Worm (Caenorhabditis elegans) whole organism, young adult: ENCODE data around the gene T24D5.2.

Experiments used
- B0035.1 ChIP-seq: sonication (generic microtip); optimal IDR thresholded peaks from 2 replicates; lab custom pipeline; 2016; ENCODE audit warnings: missing genetic modification characterization, mild to moderate bottlenecking, missing compliant biosample characterization, missing genotype, missing genetic modification reagents
- F10E7.11 ChIP-seq: sonication (generic microtip); optimal IDR thresholded peaks from 2 replicates; lab custom pipeline; 2017; ENCODE audit warnings: mild to moderate bottlenecking, missing genetic modification characterization, moderate library complexity, missing compliant biosample characterization
- F22D6.2 ChIP-seq: sonication (generic microtip); optimal IDR thresholded peaks from 2 replicates; lab custom pipeline; 2016; ENCODE audit warnings: mild to moderate bottlenecking, missing genetic modification characterization, missing compliant biosample characterization
- F23B12.7 ChIP-seq: sonication (generic microtip); optimal IDR thresholded peaks from 2 replicates; lab custom pipeline; 2017; ENCODE audit warnings: missing genetic modification characterization, mild to moderate bottlenecking, missing compliant biosample characterization, antibody characterized with exemption, moderate library complexity; ENCODE audit not compliant: insufficient read depth
- F33H1.4 ChIP-seq: fragments of 200-800 bp; sonication (Bioruptor generic); IDR thresholded peaks from 2 replicates; pipeline ENCODE4 v1.3.6; 2022; ENCODE audit warnings: missing genetic modification reagents, missing genetic modification characterization, missing compliant biosample characterization
- F39B2.1 ChIP-seq: fragments of 200-800 bp; sonication (Bioruptor generic); IDR thresholded peaks from 2 replicates; pipeline ENCODE4 v1.3.6; 2022; ENCODE audit warnings: missing genetic modification reagents, missing genetic modification characterization, missing compliant biosample characterization
- F49E8.2 ChIP-seq: sonication (generic microtip); optimal IDR thresholded peaks from 3 replicates; lab custom pipeline; 2017; ENCODE audit warnings: missing genetic modification characterization, mild to moderate bottlenecking, missing compliant biosample characterization, antibody characterized with exemption, moderate library complexity; ENCODE audit not compliant: insufficient read depth
- F57A8.1 ChIP-seq: fragments of 200-800 bp; sonication (Bioruptor generic); optimal IDR thresholded peaks from 2 replicates; lab custom pipeline; 2018; ENCODE audit warnings: mild to moderate bottlenecking, missing genetic modification characterization, moderate library complexity, missing compliant biosample characterization
- F57C9.4 ChIP-seq: sonication (generic microtip); optimal IDR thresholded peaks from 2 replicates; lab custom pipeline; 2017; ENCODE audit warnings: mild to moderate bottlenecking, missing genetic modification characterization, missing compliant biosample characterization
- Y56A3A.18 ChIP-seq: fragments of 200-800 bp; sonication (Bioruptor generic); IDR thresholded peaks from 2 replicates; pipeline ENCODE4 v1.3.6; 2022; ENCODE audit warnings: missing genetic modification reagents, missing genetic modification characterization, missing compliant biosample characterization
- Y95B8A.8 ChIP-seq: fragments of 200-800 bp; sonication (Bioruptor generic); IDR thresholded peaks from 2 replicates; pipeline ENCODE4 v1.3.6; 2022; ENCODE audit warnings: missing genetic modification reagents, missing genetic modification characterization, missing compliant biosample characterization
- aptf-3 ChIP-seq: fragments of 200-800 bp; sonication (Bioruptor generic); IDR thresholded peaks from 2 replicates; pipeline ENCODE4 v1.3.6; 2022; ENCODE audit warnings: missing genetic modification characterization, missing compliant biosample characterization
- athp-1 ChIP-seq: sonication (generic microtip); optimal IDR thresholded peaks from 2 replicates; lab custom pipeline; 2017; ENCODE audit warnings: mild to moderate bottlenecking, missing genetic modification characterization, missing compliant biosample characterization
- attf-6 ChIP-seq: fragments of 200-800 bp; sonication (Bioruptor generic); IDR thresholded peaks from 2 replicates; pipeline ENCODE4 v1.3.6; 2022; ENCODE audit warnings: missing genetic modification reagents, missing genetic modification characterization, missing compliant biosample characterization
- ccch-3 ChIP-seq: fragments of 200-800 bp; sonication (Bioruptor generic); optimal IDR thresholded peaks from 2 replicates; lab custom pipeline; 2018; ENCODE audit warnings: mild to moderate bottlenecking, missing genetic modification characterization, missing compliant biosample characterization
- ceh-100 ChIP-seq: fragments of 200-800 bp; sonication (Bioruptor generic); IDR thresholded peaks from 2 replicates; pipeline ENCODE4 v1.3.6; 2022; ENCODE audit warnings: missing genetic modification reagents, missing genetic modification characterization, missing compliant biosample characterization
- ceh-58 ChIP-seq: fragments of 200-800 bp; sonication (Bioruptor generic); IDR thresholded peaks from 2 replicates; pipeline ENCODE4 v1.3.6; 2022; ENCODE audit warnings: missing genetic modification characterization, missing compliant biosample characterization
- dpff-1 ChIP-seq: sonication (generic microtip); optimal IDR thresholded peaks from 2 replicates; lab custom pipeline; 2017; ENCODE audit warnings: mild to moderate bottlenecking, missing genetic modification characterization, missing compliant biosample characterization
- dpl-1 ChIP-seq: fragments of 150-350 bp; optimal IDR thresholded peaks from 2 replicates; lab custom pipeline; 2014; ENCODE audit warnings: missing biosample characterization, missing genetic modification reagents, missing genetic modification characterization
- efl-1 ChIP-seq: fragments of 150-350 bp; optimal IDR thresholded peaks from 2 replicates; lab custom pipeline; 2014; ENCODE audit warnings: missing biosample characterization, missing genetic modification reagents, missing genetic modification characterization
- egl-44 ChIP-seq: fragments of 200-800 bp; sonication (Bioruptor generic); IDR thresholded peaks from 2 replicates; pipeline ENCODE4 v1.3.6; 2022; ENCODE audit warnings: missing genetic modification reagents, missing genetic modification characterization, missing compliant biosample characterization
- egrh-3 ChIP-seq: fragments of 200-800 bp; sonication (Bioruptor generic); IDR thresholded peaks from 2 replicates; pipeline ENCODE4 v1.3.6; 2022; ENCODE audit warnings: missing genetic modification reagents, missing genetic modification characterization, missing compliant biosample characterization
- ekl-4 ChIP-seq: fragments of 200-800 bp; sonication (Bioruptor generic); IDR thresholded peaks from 2 replicates; pipeline ENCODE4 v1.3.6; 2022; ENCODE audit warnings: missing genetic modification reagents, missing genetic modification characterization, missing compliant biosample characterization
- gei-17 ChIP-seq: fragments of 200-800 bp; sonication (Bioruptor generic); optimal IDR thresholded peaks from 2 replicates; lab custom pipeline; 2018; ENCODE audit warnings: mild to moderate bottlenecking, missing genetic modification characterization, missing compliant biosample characterization
- hlh-26 ChIP-seq: fragments of 200-800 bp; sonication (Bioruptor generic); conservative IDR thresholded peaks from 2 replicates; pipeline ENCODE4 v1.3.6; 2022; ENCODE audit warnings: missing genetic modification reagents, missing genetic modification characterization, missing compliant biosample characterization
- hmg-1.2 ChIP-seq: fragments of 200-800 bp; sonication (Bioruptor generic); IDR thresholded peaks from 2 replicates; pipeline ENCODE4 v1.3.6; 2022; ENCODE audit warnings: missing genetic modification reagents, missing genetic modification characterization, missing compliant biosample characterization
- let-526 ChIP-seq: fragments of 200-800 bp; sonication (Bioruptor generic); IDR thresholded peaks from 2 replicates; pipeline ENCODE4 v1.3.6; 2022; ENCODE audit warnings: missing genetic modification reagents, missing genetic modification characterization, missing compliant biosample characterization
- let-607 ChIP-seq, 2 experiments: fragments of 200-800 bp in 1 of 2; sonication (Bioruptor generic) in 1 of 2; sonication (generic microtip) in 1 of 2; optimal IDR thresholded peaks; 2 replicates each; lab custom pipeline; 2016 to 2018; ENCODE audit warnings: mild to moderate bottlenecking in 2 of 2, missing compliant biosample characterization in 2 of 2, missing genetic modification characterization in 2 of 2, moderate library complexity in 2 of 2, missing genotype in 1 of 2
- lin-40 ChIP-seq: sonication (generic microtip); optimal IDR thresholded peaks from 2 replicates; lab custom pipeline; 2016; ENCODE audit warnings: missing genetic modification characterization, mild to moderate bottlenecking, missing compliant biosample characterization, missing genotype, missing genetic modification reagents
- lin-54 ChIP-seq: fragments of 200-800 bp; sonication (Bioruptor generic); optimal IDR thresholded peaks from 2 replicates; lab custom pipeline; 2018; ENCODE audit warnings: mild to moderate bottlenecking, missing genetic modification characterization, missing compliant biosample characterization
- lsl-1 ChIP-seq: fragments of 200-800 bp; sonication (Bioruptor generic); optimal IDR thresholded peaks from 2 replicates; lab custom pipeline; 2018; ENCODE audit warnings: mild to moderate bottlenecking, missing genetic modification characterization, moderate library complexity, missing compliant biosample characterization
- lsy-27 ChIP-seq: sonication (generic microtip); optimal IDR thresholded peaks from 2 replicates; lab custom pipeline; 2017; ENCODE audit warnings: missing genetic modification characterization, mild to moderate bottlenecking, missing compliant biosample characterization, antibody characterized with exemption, missing genotype, borderline replicate concordance; ENCODE audit not compliant: insufficient read depth
- madf-10 ChIP-seq: sonication (generic microtip); optimal IDR thresholded peaks from 2 replicates; lab custom pipeline; 2016; ENCODE audit warnings: mild to moderate bottlenecking, missing genetic modification characterization, missing compliant biosample characterization
- madf-3 ChIP-seq: fragments of 200-800 bp; sonication (Bioruptor generic); IDR thresholded peaks from 2 replicates; pipeline ENCODE4 v1.3.6; 2022; ENCODE audit warnings: missing genetic modification reagents, missing genetic modification characterization, missing compliant biosample characterization
- mes-4 ChIP-seq: sonication (generic microtip); optimal IDR thresholded peaks from 2 replicates; lab custom pipeline; 2016; ENCODE audit warnings: missing genotype, missing genetic modification characterization, missing compliant biosample characterization
- mxl-1 ChIP-seq: sonication (generic microtip); optimal IDR thresholded peaks from 2 replicates; lab custom pipeline; 2016; ENCODE audit warnings: missing genetic modification characterization, missing compliant biosample characterization
- nhr-80 ChIP-seq: sonication (generic microtip); optimal IDR thresholded peaks from 2 replicates; lab custom pipeline; 2016; ENCODE audit warnings: missing genetic modification characterization, missing compliant biosample characterization
- rcor-1 ChIP-seq: fragments of 200-800 bp; sonication (Bioruptor generic); IDR thresholded peaks from 2 replicates; pipeline ENCODE4 v1.3.6; 2022; ENCODE audit warnings: missing genetic modification reagents, missing genetic modification characterization, missing compliant biosample characterization
- repo-1 ChIP-seq: sonication (generic microtip); optimal IDR thresholded peaks from 2 replicates; lab custom pipeline; 2017; ENCODE audit warnings: mild to moderate bottlenecking, missing genetic modification characterization, missing compliant biosample characterization
- sea-2 ChIP-seq: fragments of 200-800 bp; sonication (Bioruptor generic); IDR thresholded peaks from 2 replicates; pipeline ENCODE4 v1.3.6; 2022; ENCODE audit warnings: missing genetic modification characterization, missing compliant biosample characterization
- sptf-2 ChIP-seq: fragments of 200-800 bp; sonication (Bioruptor generic); optimal IDR thresholded peaks from 2 replicates; lab custom pipeline; 2018; ENCODE audit warnings: mild to moderate bottlenecking, missing genetic modification characterization, missing compliant biosample characterization
- tlf-1 ChIP-seq: fragments of 200-800 bp; sonication (Bioruptor generic); optimal IDR thresholded peaks from 2 replicates; lab custom pipeline; 2018; ENCODE audit warnings: mild to moderate bottlenecking, missing genetic modification characterization, missing compliant biosample characterization
- zfh-2 ChIP-seq: fragments of 200-800 bp; sonication (Bioruptor generic); conservative IDR thresholded peaks from 2 replicates; pipeline ENCODE4 v1.3.6; 2022; ENCODE audit warnings: missing genetic modification reagents, missing genetic modification characterization, missing compliant biosample characterization
- zim-3 ChIP-seq: sonication (generic microtip); optimal IDR thresholded peaks from 2 replicates; lab custom pipeline; 2017; ENCODE audit warnings: mild to moderate bottlenecking, missing genetic modification characterization, moderate library complexity, missing compliant biosample characterization
- ztf-18 ChIP-seq: sonication (generic microtip); optimal IDR thresholded peaks from 2 replicates; lab custom pipeline; 2016; ENCODE audit warnings: missing genotype, mild to moderate bottlenecking, missing genetic modification characterization, missing compliant biosample characterization
- ztf-22 ChIP-seq: fragments of 200-800 bp; sonication (Bioruptor generic); optimal IDR thresholded peaks from 2 replicates; lab custom pipeline; 2018; ENCODE audit warnings: mild to moderate bottlenecking, missing genetic modification characterization, moderate library complexity, missing compliant biosample characterization
- ztf-28 ChIP-seq: fragments of 200-800 bp; sonication (Bioruptor generic); IDR thresholded peaks from 2 replicates; pipeline ENCODE4 v1.3.6; 2022; ENCODE audit warnings: missing genetic modification reagents, missing genetic modification characterization, missing compliant biosample characterization
- ztf-3 ChIP-seq: fragments of 200-800 bp; sonication (Bioruptor generic); optimal IDR thresholded peaks from 2 replicates; lab custom pipeline; 2018; ENCODE audit warnings: mild to moderate bottlenecking, missing genetic modification characterization, missing compliant biosample characterization

T24D5.2 gene

ce11 chrX:12563589-12563988 is 22.7 kb downstream of the T24D5.2 start:
- TF ChIP-seq let-526 (GFP tag; lab: Robert Waterston, UW) (peak; percentile 85), mes-4 (tag; lab: Kevin White, UChicago) (peak; percentile 80), ceh-100 (GFP tag; lab: Robert Waterston, UW) (peak; percentile 50; the same call in 1 of the 2 replicates), repo-1 (tag; lab: Kevin White, UChicago) (peak; percentile 79), ztf-28 (GFP tag; lab: Robert Waterston, UW) (no peak; the same call in 1 of the 2 replicates), egl-44 (peak; percentile 91), mxl-1 (peak; percentile 93), lsy-27 (tag; lab: Kevin White, UChicago) (peak; percentile 44), ceh-58 (GFP tag; lab: Robert Waterston, UW) (peak; percentile 94; the same call in 1 of the 2 replicates), sea-2 (peak; percentile 65; the same call in 1 of the 2 replicates), athp-1 (tag; lab: Kevin White, UChicago) (peak; percentile 76), lsl-1 (no peak), F57A8.1 (GFP tag; lab: Kevin White, UChicago) (peak; percentile 90), aptf-3 (GFP tag; lab: Robert Waterston, UW) (no peak; the same call in 1 of the 2 replicates), zim-3 (tag; lab: Kevin White, UChicago) (peak; percentile 69), let-607 (tag; optimal IDR thresholded peaks at IDR 0.05; lab: Kevin White, UChicago) (peak; percentile 27 to 47), nhr-80 (tag; lab: Kevin White, UChicago) (peak; percentile 36), madf-10 (peak; percentile 76), lin-54 (GFP tag; lab: Kevin White, UChicago) (no peak), ztf-22 (GFP tag; lab: Kevin White, UChicago) (no peak), B0035.1 (tag; lab: Kevin White, UChicago) (peak; percentile 63), ztf-3 (GFP tag; lab: Kevin White, UChicago) (peak; percentile 53), attf-6 (GFP tag; lab: Robert Waterston, UW) (peak; percentile 81), F22D6.2 (peak; percentile 46), F23B12.7 (tag; lab: Kevin White, UChicago) (peak; percentile 75), dpl-1 (GFP tag; lab: Kevin White, UChicago) (no peak), F33H1.4 (no peak), rcor-1 (GFP tag; lab: Robert Waterston, UW) (peak; percentile 88), F57C9.4 (tag; lab: Kevin White, UChicago) (no peak), egrh-3 (GFP tag; lab: Robert Waterston, UW) (no peak; the same call in none of the 2 replicates), sptf-2 (GFP tag; lab: Kevin White, UChicago) (peak; percentile 92), efl-1 (GFP tag; lab: Kevin White, UChicago) (no peak), gei-17 (GFP tag; lab: Kevin White, UChicago) (peak; percentile 76), madf-3 (GFP tag; lab: Robert Waterston, UW) (peak; percentile 82), F10E7.11 (tag; lab: Kevin White, UChicago) (peak; percentile 47), hlh-26 (no peak), ztf-18 (tag; lab: Kevin White, UChicago) (peak; percentile 72), zfh-2 (GFP tag; lab: Robert Waterston, UW) (no peak), hmg-1.2 (GFP tag; lab: Robert Waterston, UW) (peak; percentile 88), ccch-3 (no peak), lin-40 (tag; lab: Kevin White, UChicago) (no peak), dpff-1 (tag; lab: Kevin White, UChicago) (peak; percentile 51), Y95B8A.8 (GFP tag; lab: Robert Waterston, UW) (no peak), tlf-1 (peak; percentile 26), ekl-4 (GFP tag; lab: Robert Waterston, UW) (peak; percentile 86), F49E8.2 (tag; lab: Kevin White, UChicago) (peak; percentile 42), F39B2.1 (GFP tag; lab: Robert Waterston, UW) (0 out of 2 replicates have a peak, but pooled peaks have one; percentile 40), Y56A3A.18 (GFP tag; lab: Robert Waterston, UW) (peak; percentile 87; the same call in 1 of the 2 replicates)
